Worm (Caenorhabditis elegans) whole organism, young adult: Measurements from ENCODE around the gene sru-39.

Source experiments
- B0019.2 ChIP-seq: fragments of 200-800 bp; sonication (Bioruptor generic); conservative IDR thresholded peaks from 2 replicates; pipeline ENCODE4 v1.3.6; 2022; ENCODE audit warnings: missing genetic modification reagents, missing genetic modification characterization, missing compliant biosample characterization
- C06A6.2 ChIP-seq: fragments of 200-800 bp; sonication (Bioruptor generic); conservative IDR thresholded peaks from 2 replicates; pipeline ENCODE4 v1.3.6; 2022; ENCODE audit warnings: missing genetic modification characterization, missing compliant biosample characterization
- F22D6.2 ChIP-seq: sonication (generic microtip); optimal IDR thresholded peaks from 2 replicates; lab custom pipeline; 2016; ENCODE audit warnings: mild to moderate bottlenecking, missing genetic modification characterization, missing compliant biosample characterization
- F37B4.10 ChIP-seq: fragments of 200-800 bp; sonication (Bioruptor generic); IDR thresholded peaks from 2 replicates; pipeline ENCODE4 v1.3.6; 2022; ENCODE audit warnings: missing genetic modification characterization, missing compliant biosample characterization
- F39B2.1 ChIP-seq: fragments of 200-800 bp; sonication (Bioruptor generic); IDR thresholded peaks from 2 replicates; pipeline ENCODE4 v1.3.6; 2022; ENCODE audit warnings: missing genetic modification reagents, missing genetic modification characterization, missing compliant biosample characterization
- F55B11.4 ChIP-seq: sonication (generic microtip); optimal IDR thresholded peaks from 2 replicates; lab custom pipeline; 2016; ENCODE audit warnings: missing compliant biosample characterization, missing genetic modification characterization, borderline replicate concordance; ENCODE audit not compliant: insufficient read depth
- T07F8.4 ChIP-seq: sonication (generic microtip); optimal IDR thresholded peaks from 2 replicates; lab custom pipeline; 2016; ENCODE audit warnings: mild to moderate bottlenecking, missing genetic modification characterization, moderate library complexity, missing compliant biosample characterization
- Y79H2A.3 ChIP-seq: fragments of 200-800 bp; sonication (Bioruptor generic); conservative IDR thresholded peaks from 2 replicates; pipeline ENCODE4 v1.3.6; 2022; ENCODE audit warnings: missing genetic modification reagents, missing genetic modification characterization, missing compliant biosample characterization
- Y95B8A.8 ChIP-seq: fragments of 200-800 bp; sonication (Bioruptor generic); IDR thresholded peaks from 2 replicates; pipeline ENCODE4 v1.3.6; 2022; ENCODE audit warnings: missing genetic modification reagents, missing genetic modification characterization, missing compliant biosample characterization
- ama-1 ChIP-seq, 3 experiments: fragments of 150-350 bp in 1 of 3; sonication (generic microtip) in 2 of 3; optimal IDR thresholded peaks; 2 replicates each; lab custom pipeline; 2014 to 2018; ENCODE audit warnings: missing biosample characterization in 2 of 3, missing genetic modification characterization in 2 of 3, missing genetic modification reagents in 2 of 3
- aptf-3 ChIP-seq: fragments of 200-800 bp; sonication (Bioruptor generic); IDR thresholded peaks from 2 replicates; pipeline ENCODE4 v1.3.6; 2022; ENCODE audit warnings: missing genetic modification characterization, missing compliant biosample characterization
- atf-7 ChIP-seq: sonication (generic microtip); optimal IDR thresholded peaks from 2 replicates; lab custom pipeline; 2017; ENCODE audit warnings: mild to moderate bottlenecking, missing genetic modification characterization, missing compliant biosample characterization
- athp-1 ChIP-seq: sonication (generic microtip); optimal IDR thresholded peaks from 2 replicates; lab custom pipeline; 2017; ENCODE audit warnings: mild to moderate bottlenecking, missing genetic modification characterization, missing compliant biosample characterization
- attf-3 ChIP-seq: fragments of 200-800 bp; sonication (Bioruptor generic); conservative IDR thresholded peaks from 2 replicates; pipeline ENCODE4 v1.3.6; 2022; ENCODE audit warnings: missing genetic modification reagents, missing genetic modification characterization, missing compliant biosample characterization
- attf-6 ChIP-seq: fragments of 200-800 bp; sonication (Bioruptor generic); IDR thresholded peaks from 2 replicates; pipeline ENCODE4 v1.3.6; 2022; ENCODE audit warnings: missing genetic modification reagents, missing genetic modification characterization, missing compliant biosample characterization
- ccch-3 ChIP-seq: fragments of 200-800 bp; sonication (Bioruptor generic); optimal IDR thresholded peaks from 2 replicates; lab custom pipeline; 2018; ENCODE audit warnings: mild to moderate bottlenecking, missing genetic modification characterization, missing compliant biosample characterization
- ceh-79 ChIP-seq: sonication (generic microtip); optimal IDR thresholded peaks from 2 replicates; lab custom pipeline; 2017; ENCODE audit warnings: mild to moderate bottlenecking, missing genetic modification characterization, missing compliant biosample characterization
- egl-18 ChIP-seq: fragments of 200-800 bp; sonication (Bioruptor generic); IDR thresholded peaks from 2 replicates; pipeline ENCODE4 v1.3.6; 2022; ENCODE audit warnings: missing genetic modification reagents, missing genetic modification characterization, missing compliant biosample characterization
- egl-44 ChIP-seq: fragments of 200-800 bp; sonication (Bioruptor generic); IDR thresholded peaks from 2 replicates; pipeline ENCODE4 v1.3.6; 2022; ENCODE audit warnings: missing genetic modification reagents, missing genetic modification characterization, missing compliant biosample characterization
- ets-4 ChIP-seq: fragments of 200-800 bp; sonication (Bioruptor generic); optimal IDR thresholded peaks from 2 replicates; lab custom pipeline; 2018; ENCODE audit warnings: mild to moderate bottlenecking, missing genetic modification characterization, missing compliant biosample characterization
- hlh-12 ChIP-seq: sonication (generic microtip); optimal IDR thresholded peaks from 2 replicates; lab custom pipeline; 2016; ENCODE audit warnings: missing genetic modification characterization, missing compliant biosample characterization
- let-526 ChIP-seq: fragments of 200-800 bp; sonication (Bioruptor generic); IDR thresholded peaks from 2 replicates; pipeline ENCODE4 v1.3.6; 2022; ENCODE audit warnings: missing genetic modification reagents, missing genetic modification characterization, missing compliant biosample characterization
- lin-35 ChIP-seq, 3 experiments: fragments of 150-350 bp in 2 of 3; sonication (generic microtip) in 1 of 3; optimal IDR thresholded peaks; 2 replicates each; lab custom pipeline; 2014 to 2018; ENCODE audit warnings: missing biosample characterization in 3 of 3, missing genetic modification characterization in 3 of 3, missing genetic modification reagents in 3 of 3
- lsl-1 ChIP-seq: fragments of 200-800 bp; sonication (Bioruptor generic); optimal IDR thresholded peaks from 2 replicates; lab custom pipeline; 2018; ENCODE audit warnings: mild to moderate bottlenecking, missing genetic modification characterization, moderate library complexity, missing compliant biosample characterization
- nhr-120 ChIP-seq: fragments of 200-800 bp; sonication (Bioruptor generic); IDR thresholded peaks from 2 replicates; pipeline ENCODE4 v1.3.6; 2022; ENCODE audit warnings: missing genetic modification characterization, missing compliant biosample characterization
- nhr-27 ChIP-seq: fragments of 200-800 bp; sonication (Bioruptor generic); optimal IDR thresholded peaks from 2 replicates; lab custom pipeline; 2018; ENCODE audit warnings: mild to moderate bottlenecking, missing genetic modification characterization, moderate library complexity, missing compliant biosample characterization
- rcor-1 ChIP-seq: fragments of 200-800 bp; sonication (Bioruptor generic); IDR thresholded peaks from 2 replicates; pipeline ENCODE4 v1.3.6; 2022; ENCODE audit warnings: missing genetic modification reagents, missing genetic modification characterization, missing compliant biosample characterization
- rec-8 ChIP-seq, 2 experiments: sonication (generic microtip); optimal IDR thresholded peaks; 2 replicates each; lab custom pipeline; 2016; ENCODE audit warnings: mild to moderate bottlenecking in 2 of 2, missing genetic modification characterization in 2 of 2, missing genetic modification reagents in 2 of 2, missing genotype in 2 of 2, missing biosample characterization in 1 of 2, missing compliant biosample characterization in 1 of 2, moderate library complexity in 1 of 2
- rpc-1 ChIP-seq, 2 experiments: fragments of 150-350 bp in 1 of 2; sonication (generic microtip) in 1 of 2; optimal IDR thresholded peaks; 2 replicates each; lab custom pipeline; 2014 to 2018; ENCODE audit warnings: missing biosample characterization in 1 of 2, missing genetic modification characterization in 1 of 2, missing genetic modification reagents in 1 of 2, missing genotype in 1 of 2
- tbx-9 ChIP-seq: sonication (generic microtip); optimal IDR thresholded peaks from 2 replicates; lab custom pipeline; 2016; ENCODE audit warnings: borderline replicate concordance, missing genetic modification characterization, inconsistent platforms, missing compliant biosample characterization
- xnd-1 ChIP-seq: sonication (generic microtip); optimal IDR thresholded peaks from 2 replicates; lab custom pipeline; 2016; ENCODE audit warnings: missing genotype, missing genetic modification reagents, missing genetic modification characterization, missing compliant biosample characterization
- zfh-2 ChIP-seq: fragments of 200-800 bp; sonication (Bioruptor generic); conservative IDR thresholded peaks from 2 replicates; pipeline ENCODE4 v1.3.6; 2022; ENCODE audit warnings: missing genetic modification reagents, missing genetic modification characterization, missing compliant biosample characterization
- zim-3 ChIP-seq: sonication (generic microtip); optimal IDR thresholded peaks from 2 replicates; lab custom pipeline; 2017; ENCODE audit warnings: mild to moderate bottlenecking, missing genetic modification characterization, moderate library complexity, missing compliant biosample characterization
- ztf-6 ChIP-seq: fragments of 200-800 bp; sonication (Bioruptor generic); IDR thresholded peaks from 2 replicates; pipeline ENCODE4 v1.3.6; 2022; ENCODE audit warnings: missing genetic modification reagents, missing genetic modification characterization, missing compliant biosample characterization

sru-39 gene

DNA sequence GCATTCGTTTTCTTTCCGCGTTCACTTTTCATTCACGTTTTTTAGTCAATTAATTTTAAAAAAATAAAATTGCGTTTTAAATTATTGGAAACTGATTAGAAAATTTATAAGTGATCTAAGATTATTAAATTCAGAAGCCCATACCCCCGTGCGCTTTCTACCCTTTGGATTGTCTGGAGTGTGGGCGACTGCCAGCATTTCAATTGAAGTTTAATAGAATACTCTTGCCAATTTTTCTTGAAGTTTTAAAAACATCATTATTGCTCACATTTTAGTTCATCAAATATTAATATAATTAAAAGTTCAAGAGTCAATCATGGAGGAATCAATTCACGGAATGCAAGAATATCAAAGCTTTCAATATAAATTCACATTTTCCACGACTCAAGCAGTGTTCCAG, 38.1 kb downstream of the sru-39 start, which contains the start of gene sru-36:
Gene sru-36, plus strand, starts transcription at position 301 of the 400 bp plus-strand sequence.
- no peak for TF ChIP-seq let-526 (GFP tag; lab: Robert Waterston, UW)
- TF ChIP-seq lin-35 (GFP tag; optimal IDR thresholded peaks at IDR 0.05; lab: Kevin White, UChicago), result no peak
- TF ChIP-seq ztf-6 (GFP tag; lab: Robert Waterston, UW), result no peak
- no peak for TF ChIP-seq rpc-1 (optimal IDR thresholded peaks at IDR 0.05; lab: Kevin White, UChicago)
- no peak for TF ChIP-seq rpc-1 (tag; optimal IDR thresholded peaks at IDR 0.05; lab: Kevin White, UChicago)
- TF ChIP-seq lsl-1 (GFP tag; lab: Kevin White, UChicago), result no peak
- TF ChIP-seq egl-44 (GFP tag; lab: Robert Waterston, UW), result no peak
- no peak for TF ChIP-seq C06A6.2 (GFP tag; lab: Robert Waterston, UW)
- no peak for TF ChIP-seq rcor-1 (GFP tag; lab: Robert Waterston, UW)
- TF ChIP-seq tbx-9, result no peak
- TF ChIP-seq T07F8.4 (tag; lab: Kevin White, UChicago), result no peak
- no peak for TF ChIP-seq ceh-79 (tag; lab: Kevin White, UChicago)

DNA sequence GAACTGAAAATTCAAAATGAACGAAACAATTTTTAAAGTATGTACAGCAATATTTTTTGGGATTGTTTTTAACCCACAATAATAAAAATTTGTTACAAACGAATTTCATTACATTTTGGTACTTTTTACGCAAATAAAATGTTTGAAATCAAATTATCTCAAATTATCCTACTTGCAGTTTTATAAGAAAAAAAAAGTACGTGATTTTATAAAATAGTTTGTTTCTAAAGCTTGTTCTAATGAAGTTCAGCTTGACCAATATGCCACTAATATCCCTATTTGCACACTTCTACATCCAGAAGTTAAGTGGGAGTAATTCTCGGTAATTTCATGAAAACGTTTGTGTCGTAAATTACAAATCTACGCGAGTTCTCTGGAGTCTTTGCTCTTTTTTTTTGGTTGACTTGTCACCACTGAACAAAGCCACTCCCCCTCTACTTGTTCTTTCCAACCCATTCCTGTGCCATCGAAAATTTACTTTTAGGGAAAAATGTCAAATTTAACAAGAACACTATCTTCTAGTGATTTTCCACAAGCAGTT, 40.2 kb downstream of the sru-39 start, which contains the start of gene sru-8:
Gene sru-8, plus strand, starts transcription at position 491 of the 541 bp plus-strand sequence.
- TF ChIP-seq F55B11.4 (tag; lab: Kevin White, UChicago), result no peak
- TF ChIP-seq aptf-3, result no peak
- no peak for TF ChIP-seq attf-3
- no peak for TF ChIP-seq Y95B8A.8
- TF ChIP-seq nhr-27 (tag; lab: Kevin White, UChicago), result no peak
- no peak for TF ChIP-seq ets-4
- TF ChIP-seq xnd-1, result no peak
- TF ChIP-seq B0019.2, result no peak
- no peak for TF ChIP-seq zfh-2 (GFP tag; lab: Robert Waterston, UW)
- TF ChIP-seq nhr-120, result no peak
- no peak for TF ChIP-seq rec-8 (tag; optimal IDR thresholded peaks at IDR 0.05; lab: Kevin White, UChicago)
- no peak for TF ChIP-seq ccch-3 (GFP tag; lab: Kevin White, UChicago)
- no peak for TF ChIP-seq attf-6 (GFP tag; lab: Robert Waterston, UW)
- TF ChIP-seq athp-1 (tag; lab: Kevin White, UChicago), result no peak
- no peak for TF ChIP-seq hlh-12 (tag; lab: Kevin White, UChicago)

DNA sequence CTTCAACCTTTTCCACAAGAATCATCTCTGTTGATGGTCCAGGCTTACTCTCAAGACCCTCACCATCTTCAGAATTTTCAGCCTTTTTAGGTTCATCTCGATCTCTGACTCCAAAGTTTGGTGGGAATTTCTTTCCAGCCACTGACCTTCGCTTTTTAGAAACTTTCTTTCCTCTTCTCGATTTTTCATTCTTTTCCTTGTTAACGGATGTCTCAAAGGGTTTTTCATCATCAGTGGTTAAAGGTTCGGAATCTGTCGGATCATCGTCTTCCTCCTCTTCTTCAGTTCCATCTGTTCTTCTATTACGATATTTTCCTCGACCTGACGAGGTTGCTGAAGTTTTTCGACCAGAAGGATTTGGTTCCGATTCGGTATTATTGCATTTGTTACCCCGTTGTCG, 45.3 kb downstream of the sru-39 start:
- TF ChIP-seq ama-1 (optimal IDR thresholded peaks at IDR 0.05; lab: Kevin White, UChicago), result no peak
- no peak for TF ChIP-seq ama-1 (GFP tag; optimal IDR thresholded peaks at IDR 0.05; lab: Kevin White, UChicago)
- TF ChIP-seq attf-3, result no peak
- no peak for TF ChIP-seq egl-18
- no peak for TF ChIP-seq Y79H2A.3 (GFP tag; lab: Robert Waterston, UW)
- TF ChIP-seq F22D6.2 (tag; lab: Kevin White, UChicago), result no peak

DNA sequence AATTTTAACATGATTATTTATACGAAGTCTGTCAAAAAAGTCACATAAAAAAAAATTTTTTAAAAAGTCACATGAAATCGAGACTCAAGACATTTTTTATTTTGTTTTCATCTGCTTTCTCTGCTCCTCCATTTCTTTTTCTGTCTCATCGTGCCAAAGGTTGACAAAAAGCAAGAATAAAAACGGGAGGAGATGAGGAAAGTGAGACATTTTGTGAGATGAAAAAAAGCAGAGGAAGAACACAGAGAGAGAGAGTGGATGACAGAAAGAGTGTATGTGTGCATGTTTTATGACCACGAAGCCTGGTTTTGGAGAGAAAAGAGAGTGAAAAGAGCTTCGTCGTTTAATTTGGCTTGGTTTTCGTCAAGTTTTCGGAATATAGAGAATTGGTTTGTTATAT, 50.5 kb downstream of the sru-39 start:
- TF ChIP-seq atf-7 (no peak), F37B4.10 (no peak), zim-3 (no peak), lin-35 (GFP tag; optimal IDR thresholded peaks at IDR 0.05; lab: Kevin White, UChicago) (peak in 1 of 3 experiments; percentile 2), F39B2.1 (GFP tag; lab: Robert Waterston, UW) (no peak)
